Worm (Caenorhabditis elegans) whole organism, L2 larva: ENCODE data around the gene flp-27.

Source experiments
- C34F6.9 ChIP-seq: fragments of 150-350 bp; optimal IDR thresholded peaks from 2 replicates; lab custom pipeline; 2014; ENCODE audit warnings: missing biosample characterization, missing genetic modification characterization
- R02D3.7 ChIP-seq: fragments of 150-350 bp; optimal IDR thresholded peaks from 2 replicates; lab custom pipeline; 2014; ENCODE audit warnings: missing biosample characterization, missing genetic modification characterization
- ZK546.5 ChIP-seq: sonication (generic microtip); optimal IDR thresholded peaks from 2 replicates; lab custom pipeline; 2017; ENCODE audit warnings: missing biosample characterization, missing genetic modification characterization
- alr-1 ChIP-seq: fragments of 150-350 bp; optimal IDR thresholded peaks from 2 replicates; lab custom pipeline; 2014; ENCODE audit warnings: missing biosample characterization, missing genetic modification characterization
- aly-2 ChIP-seq: fragments of 150-350 bp; optimal IDR thresholded peaks from 2 replicates; lab custom pipeline; 2014; ENCODE audit warnings: missing biosample characterization, missing genetic modification characterization
- ama-1 ChIP-seq: fragments of 150-350 bp; optimal IDR thresholded peaks from 2 replicates; lab custom pipeline; 2018; ENCODE audit warnings: inconsistent platforms
- blmp-1 ChIP-seq: sonication (generic microtip); optimal IDR thresholded peaks from 2 replicates; lab custom pipeline; 2017; ENCODE audit warnings: missing genetic modification characterization, mild to moderate bottlenecking, missing compliant biosample characterization, antibody characterized with exemption, moderate library complexity; ENCODE audit not compliant: insufficient read depth
- ceh-16 ChIP-seq: fragments of 150-350 bp; optimal IDR thresholded peaks from 2 replicates; lab custom pipeline; 2014; ENCODE audit warnings: missing biosample characterization, missing genetic modification characterization
- crh-2 ChIP-seq: sonication (generic microtip); optimal IDR thresholded peaks from 2 replicates; lab custom pipeline; 2017; ENCODE audit warnings: missing biosample characterization, missing genetic modification characterization
- dmd-4 ChIP-seq: sonication (generic microtip); optimal IDR thresholded peaks from 2 replicates; lab custom pipeline; 2017; ENCODE audit warnings: missing biosample characterization, missing genetic modification characterization
- egl-27 ChIP-seq: sonication (generic microtip); optimal IDR thresholded peaks from 3 replicates; lab custom pipeline; 2017; ENCODE audit warnings: missing biosample characterization, missing genetic modification reagents, missing genetic modification characterization
- elt-3 ChIP-seq: sonication (generic microtip); optimal IDR thresholded peaks from 2 replicates; lab custom pipeline; 2017; ENCODE audit warnings: missing biosample characterization, missing genetic modification characterization
- fos-1 ChIP-seq: fragments of 150-350 bp; optimal IDR thresholded peaks from 2 replicates; lab custom pipeline; 2014; ENCODE audit warnings: missing biosample characterization, missing genetic modification characterization
- lin-11 ChIP-seq: fragments of 150-350 bp; sonication (generic microtip); optimal IDR thresholded peaks from 2 replicates; lab custom pipeline; 2014; ENCODE audit warnings: missing biosample characterization, missing genetic modification characterization, inconsistent platforms, mixed read lengths
- lsy-2 ChIP-seq, 2 experiments: fragments of 150-350 bp in 1 of 2; sonication (generic microtip) in 1 of 2; optimal IDR thresholded peaks; 2 replicates each; lab custom pipeline; 2014 to 2017; ENCODE audit warnings: missing biosample characterization in 2 of 2, missing genetic modification characterization in 2 of 2
- mab-5 ChIP-seq: fragments of 150-350 bp; optimal IDR thresholded peaks from 2 replicates; lab custom pipeline; 2014; ENCODE audit warnings: missing biosample characterization, missing genetic modification characterization
- mbf-1 ChIP-seq: sonication (generic microtip); optimal IDR thresholded peaks from 2 replicates; lab custom pipeline; 2017; ENCODE audit warnings: missing biosample characterization, missing genetic modification characterization
- mdl-1 ChIP-seq, 2 experiments: fragments of 150-350 bp in 1 of 2; sonication (generic microtip) in 1 of 2; optimal IDR thresholded peaks; 2 replicates each; lab custom pipeline; 2017; ENCODE audit warnings: missing biosample characterization in 2 of 2, missing genetic modification characterization in 2 of 2
- nhr-10 ChIP-seq: sonication (generic microtip); optimal IDR thresholded peaks from 2 replicates; lab custom pipeline; 2017; ENCODE audit warnings: missing biosample characterization, missing genetic modification characterization
- nhr-12 ChIP-seq: fragments of 150-350 bp; optimal IDR thresholded peaks from 2 replicates; lab custom pipeline; 2014; ENCODE audit warnings: missing biosample characterization, missing genetic modification characterization
- nhr-129 ChIP-seq: fragments of 150-350 bp; optimal IDR thresholded peaks from 2 replicates; lab custom pipeline; 2014; ENCODE audit warnings: missing biosample characterization, missing genetic modification characterization
- nhr-21 ChIP-seq: fragments of 150-350 bp; optimal IDR thresholded peaks from 2 replicates; lab custom pipeline; 2014; ENCODE audit warnings: missing biosample characterization, missing genetic modification characterization
- nhr-23 ChIP-seq: fragments of 150-350 bp; optimal IDR thresholded peaks from 2 replicates; lab custom pipeline; 2014; ENCODE audit warnings: missing biosample characterization, missing genetic modification reagents, missing genetic modification characterization
- nhr-237 ChIP-seq: fragments of 150-350 bp; optimal IDR thresholded peaks from 2 replicates; lab custom pipeline; 2014; ENCODE audit warnings: missing biosample characterization, missing genetic modification characterization
- nhr-25 ChIP-seq: fragments of 150-350 bp; sonication (generic microtip); optimal IDR thresholded peaks from 3 replicates; lab custom pipeline; 2014; ENCODE audit warnings: missing biosample characterization, missing genetic modification characterization
- nhr-6 ChIP-seq: fragments of 150-350 bp; optimal IDR thresholded peaks from 2 replicates; lab custom pipeline; 2014; ENCODE audit warnings: missing biosample characterization, missing genetic modification characterization
- sem-4 ChIP-seq: fragments of 150-350 bp; optimal IDR thresholded peaks from 2 replicates; lab custom pipeline; 2014; ENCODE audit warnings: missing biosample characterization, missing genetic modification reagents, missing genetic modification characterization
- sma-3 ChIP-seq: sonication (generic microtip); optimal IDR thresholded peaks from 2 replicates; lab custom pipeline; 2016; ENCODE audit warnings: missing genetic modification reagents, missing genetic modification characterization, missing compliant biosample characterization
- sma-9 ChIP-seq, 2 experiments: fragments of 150-350 bp in 1 of 2; sonication (generic microtip) in 1 of 2; optimal IDR thresholded peaks; 2 replicates each; lab custom pipeline; 2014 to 2016; ENCODE audit warnings: missing genetic modification characterization in 2 of 2, mild to moderate bottlenecking in 1 of 2, missing biosample characterization in 1 of 2, missing compliant biosample characterization in 1 of 2, missing genetic modification reagents in 1 of 2, moderate library complexity in 1 of 2
- unc-55 ChIP-seq: fragments of 150-350 bp; sonication (generic microtip); optimal IDR thresholded peaks from 3 replicates; lab custom pipeline; 2014; ENCODE audit warnings: missing biosample characterization, missing genetic modification reagents, missing genetic modification characterization
- ztf-1 ChIP-seq: fragments of 200-800 bp; sonication (Bioruptor generic); conservative IDR thresholded peaks from 2 replicates; pipeline ENCODE4 v1.3.6; 2022; ENCODE audit warnings: missing genetic modification characterization, missing compliant biosample characterization
- ztf-11 ChIP-seq: sonication (generic microtip); optimal IDR thresholded peaks from 2 replicates; lab custom pipeline; 2017; ENCODE audit warnings: missing biosample characterization, missing genetic modification characterization
- ztf-4 ChIP-seq: fragments of 150-350 bp; optimal IDR thresholded peaks from 2 replicates; lab custom pipeline; 2014; ENCODE audit warnings: missing biosample characterization, missing genetic modification characterization

Gene flp-27

DNA sequence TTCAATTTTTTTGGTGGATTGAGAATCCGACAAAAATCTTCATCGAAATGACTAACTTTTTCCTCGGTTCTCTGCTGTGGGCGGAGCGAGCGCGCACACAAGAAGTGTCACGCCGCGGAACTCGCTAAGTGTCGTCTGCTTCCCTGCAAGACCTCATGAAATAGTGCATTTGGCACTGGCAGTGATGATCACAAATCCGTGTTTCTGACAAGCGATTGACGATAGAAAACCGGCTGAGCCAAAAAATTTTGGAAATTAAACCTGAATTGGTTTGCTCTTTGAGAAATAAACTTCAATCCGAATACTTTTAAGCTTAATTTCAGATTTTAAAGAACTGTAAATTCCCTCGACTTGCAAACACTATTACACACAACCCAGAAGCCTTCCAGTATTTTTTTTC lies 20.7 kb downstream of the flp-27 start (continued):
- TF ChIP-seq sma-9 (GFP tag; optimal IDR thresholded peaks at IDR 0.05; lab: Kevin White, UChicago) = peak; percentile 88
- no peak for TF ChIP-seq sma-9 (tag; optimal IDR thresholded peaks at IDR 0.05; lab: Kevin White, UChicago)
- TF ChIP-seq nhr-25 = peak; percentile 34
- peak; percentile 74 for TF ChIP-seq fos-1 (tag; lab: Kevin White, UChicago)

- TF ChIP-seq dmd-4 (tag; lab: Kevin White, UChicago) (no peak), nhr-25 (peak; percentile 39)
These were observed 21.9 kb downstream of the flp-27 start for ce11 chrII:5702611-5703192.

ce11 chrII:5704479-5704878 lies 23.7 kb downstream of the flp-27 start:
- TF ChIP-seq nhr-23 (tag; lab: Kevin White, UChicago) (no peak), sem-4 (tag; lab: Kevin White, UChicago) (peak; percentile 34)

DNA sequence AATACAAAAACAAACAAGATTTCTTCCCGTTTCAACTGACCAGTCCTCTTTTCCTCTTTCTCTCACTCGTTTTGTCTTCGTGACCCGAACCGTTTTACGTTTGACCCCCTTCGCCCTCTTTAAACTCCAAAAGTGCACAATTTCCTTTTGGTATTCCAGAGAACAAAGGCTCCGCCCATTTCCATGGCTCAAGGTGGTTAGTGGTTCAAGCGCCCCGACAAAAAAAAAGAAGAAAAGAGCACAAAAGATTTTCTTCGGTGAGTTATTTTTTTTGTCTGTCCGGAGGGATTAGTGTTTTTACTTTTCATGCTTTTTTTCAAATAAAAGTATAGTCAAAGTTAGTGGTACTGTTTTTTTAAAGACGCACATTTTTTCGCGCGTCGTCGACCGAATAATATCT lies 26.7 kb downstream of the flp-27 start, which contains the start of gene osta-2:
TSS of gene osta-2 (plus strand) at position 160 of the 400 bp plus-strand sequence.
- TF ChIP-seq sma-3 (GFP tag; lab: Kevin White, UChicago) = no peak
- TF ChIP-seq lin-11 (tag; lab: Kevin White, UChicago) = no peak
- TF ChIP-seq ztf-1 = no peak
- TF ChIP-seq nhr-237 = no peak
- no peak for TF ChIP-seq nhr-12 (tag; lab: Kevin White, UChicago)
- TF ChIP-seq alr-1 (tag; lab: Kevin White, UChicago) = no peak
- TF ChIP-seq ama-1 (lab: Kevin White, UChicago) = no peak
- TF ChIP-seq dmd-4 (tag; lab: Kevin White, UChicago) = no peak
- TF ChIP-seq nhr-23 (tag; lab: Kevin White, UChicago) = no peak
- TF ChIP-seq mab-5 (tag; lab: Kevin White, UChicago) = no peak
- TF ChIP-seq ceh-16 = no peak
- TF ChIP-seq mbf-1 (tag; lab: Kevin White, UChicago) = no peak
- TF ChIP-seq nhr-6 (tag; lab: Kevin White, UChicago) = no peak
- TF ChIP-seq crh-2 (tag; lab: Kevin White, UChicago) = no peak
- no peak for TF ChIP-seq ZK546.5
- TF ChIP-seq elt-3 (tag; lab: Kevin White, UChicago) = no peak
- TF ChIP-seq mdl-1 (tag; optimal IDR thresholded peaks at IDR 0.05; lab: Kevin White, UChicago) = no peak

DNA sequence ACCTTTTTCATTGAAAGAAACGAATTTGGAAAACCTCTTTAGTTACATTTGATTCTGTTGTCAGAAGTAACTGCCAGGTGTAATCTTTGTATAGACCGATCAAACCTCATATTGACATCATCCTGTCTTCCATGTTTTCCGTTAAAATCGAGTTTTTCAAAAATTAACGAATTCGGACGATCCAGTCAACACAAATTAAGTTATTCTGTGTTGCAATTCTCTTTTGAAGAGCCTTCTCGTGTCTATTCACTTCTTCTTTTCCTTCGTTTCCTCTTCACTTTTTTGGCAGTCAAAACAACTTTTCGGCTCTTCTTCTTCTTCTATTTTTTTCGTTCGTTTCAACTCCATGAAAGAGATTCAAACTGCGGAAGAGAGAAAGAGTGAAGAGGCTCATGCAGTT lies 27.4 kb downstream of the flp-27 start:
- TF ChIP-seq sem-4 (tag; lab: Kevin White, UChicago) (peak; percentile 38), nhr-25 (no peak), blmp-1 (no peak), nhr-129 (tag; lab: Kevin White, UChicago) (no peak), lin-11 (tag; lab: Kevin White, UChicago) (no peak), nhr-23 (tag; lab: Kevin White, UChicago) (no peak), R02D3.7 (tag; lab: Kevin White, UChicago) (no peak), nhr-6 (tag; lab: Kevin White, UChicago) (no peak), unc-55 (GFP tag; lab: Kevin White, UChicago) (peak; percentile 28), mbf-1 (tag; lab: Kevin White, UChicago) (no peak), egl-27 (tag; lab: Kevin White, UChicago) (no peak), dmd-4 (tag; lab: Kevin White, UChicago) (no peak), crh-2 (tag; lab: Kevin White, UChicago) (no peak), nhr-21 (tag; lab: Kevin White, UChicago) (no peak), C34F6.9 (tag; lab: Kevin White, UChicago) (peak; percentile 28), ztf-11 (tag; lab: Kevin White, UChicago) (no peak), nhr-10 (tag; lab: Kevin White, UChicago) (no peak), nhr-237 (no peak), ztf-4 (no peak), aly-2 (tag; lab: Kevin White, UChicago) (no peak), lsy-2 (tag; optimal IDR thresholded peaks at IDR 0.05; lab: Kevin White, UChicago) (peak in 1 of 2 experiments; percentile 19), ama-1 (lab: Kevin White, UChicago) (no peak), nhr-12 (tag; lab: Kevin White, UChicago) (no peak)
- TF ChIP-seq, all 48 proteins: peak for 4
